Fruit fly (Drosophila melanogaster) whole organism, prepupa: ENCODE measurements around the gene Acbp1.

Source experiments
- CG11902 ChIP-seq: fragments of 200-800 bp; sonication (Bioruptor generic); optimal IDR thresholded peaks from 3 replicates; lab custom pipeline; 2016; ENCODE audit warnings: missing biosample characterization, missing genetic modification characterization
- CG15336 ChIP-seq: fragments of 200-800 bp; sonication (Bioruptor generic); IDR thresholded peaks from 2 replicates; pipeline ENCODE4 v1.3.6; 2022; ENCODE audit warnings: missing biosample characterization, missing genetic modification characterization
- CG3032 ChIP-seq: fragments of 200-800 bp; optimal IDR thresholded peaks from 2 replicates; lab custom pipeline; 2019; ENCODE audit warnings: missing biosample characterization, mild to moderate bottlenecking, missing genetic modification characterization, moderate library complexity
- CG32006 ChIP-seq: fragments of 200-800 bp; sonication (Bioruptor generic); optimal IDR thresholded peaks from 3 replicates; lab custom pipeline; 2017; ENCODE audit warnings: missing biosample characterization, mild to moderate bottlenecking, missing genetic modification characterization
- CG34406 ChIP-seq: fragments of 200-800 bp; sonication (Bioruptor generic); optimal IDR thresholded peaks from 3 replicates; lab custom pipeline; 2016; ENCODE audit warnings: missing biosample characterization, missing genetic modification characterization
- CG3919 ChIP-seq: fragments of 200-800 bp; sonication (Bioruptor generic); optimal IDR thresholded peaks from 3 replicates; lab custom pipeline; 2016; ENCODE audit warnings: missing biosample characterization, missing genetic modification characterization
- CG4318 ChIP-seq: fragments of 200-800 bp; sonication (Bioruptor generic); optimal IDR thresholded peaks from 3 replicates; lab custom pipeline; 2017; ENCODE audit warnings: missing biosample characterization, mild to moderate bottlenecking, missing genetic modification characterization
- CG6276 ChIP-seq: fragments of 200-800 bp; sonication (Bioruptor generic); optimal IDR thresholded peaks from 2 replicates; lab custom pipeline; 2017; ENCODE audit warnings: missing biosample characterization, mild to moderate bottlenecking, missing genetic modification characterization
- CG6808 ChIP-seq: fragments of 200-800 bp; sonication (Bioruptor generic); optimal IDR thresholded peaks from 3 replicates; lab custom pipeline; 2017; ENCODE audit warnings: missing biosample characterization, missing genetic modification characterization, mild to moderate bottlenecking, moderate library complexity, missing genetic modification reagents
- CG6854 ChIP-seq: fragments of 200-800 bp; sonication (Bioruptor generic); optimal IDR thresholded peaks from 2 replicates; lab custom pipeline; 2017; ENCODE audit warnings: missing biosample characterization, mild to moderate bottlenecking, missing genetic modification characterization
- CG8119 ChIP-seq: fragments of 200-800 bp; sonication (Bioruptor generic); IDR thresholded peaks from 3 replicates; pipeline ENCODE4 v1.3.6; 2022; ENCODE audit warnings: missing biosample characterization, missing genetic modification characterization
- CG8632 ChIP-seq: fragments of 200-800 bp; sonication (Bioruptor generic); optimal IDR thresholded peaks from 3 replicates; lab custom pipeline; 2016; ENCODE audit warnings: missing biosample characterization, missing genetic modification characterization
- Eip75B ChIP-seq: fragments of 200-800 bp; sonication (Bioruptor generic); optimal IDR thresholded peaks from 3 replicates; lab custom pipeline; 2016; ENCODE audit warnings: missing biosample characterization, missing genetic modification characterization
- Eip78C ChIP-seq: fragments of 200-800 bp; sonication (Bioruptor generic); peaks from one replicate; lab custom pipeline; 2016; ENCODE audit warnings: missing biosample characterization, missing genetic modification characterization
- Eip93F ChIP-seq: fragments of 200-800 bp; sonication (Bioruptor generic); optimal IDR thresholded peaks from 2 replicates; lab custom pipeline; 2016; ENCODE audit warnings: missing biosample characterization, mild to moderate bottlenecking, missing genetic modification characterization
- Ets21C ChIP-seq: fragments of 200-800 bp; sonication (Bioruptor generic); optimal IDR thresholded peaks from 3 replicates; lab custom pipeline; 2016; ENCODE audit warnings: missing biosample characterization, missing genetic modification characterization
- Gug ChIP-seq: fragments of 200-800 bp; sonication (Bioruptor generic); IDR thresholded peaks from 2 replicates; pipeline ENCODE4 v1.3.6; 2022; ENCODE audit warnings: missing biosample characterization, missing genetic modification characterization
- Hr39 ChIP-seq: fragments of 200-800 bp; sonication (Bioruptor generic); optimal IDR thresholded peaks from 2 replicates; lab custom pipeline; 2016; ENCODE audit warnings: missing biosample characterization, missing genetic modification characterization
- Hr4 ChIP-seq: fragments of 200-800 bp; sonication (Bioruptor generic); optimal IDR thresholded peaks from 3 replicates; lab custom pipeline; 2016; ENCODE audit warnings: missing biosample characterization, missing genetic modification characterization
- Smox ChIP-seq: fragments of 200-800 bp; sonication (Bioruptor generic); optimal IDR thresholded peaks from 3 replicates; lab custom pipeline; 2016; ENCODE audit warnings: missing biosample characterization, missing genetic modification characterization
- Sox102F ChIP-seq: fragments of 200-800 bp; sonication (Bioruptor generic); optimal IDR thresholded peaks from 2 replicates; lab custom pipeline; 2016; ENCODE audit warnings: missing biosample characterization, mild to moderate bottlenecking, missing genetic modification characterization
- Sox14 ChIP-seq: fragments of 200-800 bp; sonication (Bioruptor generic); optimal IDR thresholded peaks from 3 replicates; lab custom pipeline; 2016; ENCODE audit warnings: missing biosample characterization, missing genetic modification characterization
- cyc ChIP-seq: fragments of 200-800 bp; sonication (Bioruptor generic); optimal IDR thresholded peaks from 3 replicates; lab custom pipeline; 2016; ENCODE audit warnings: missing biosample characterization, missing genetic modification characterization
- eg ChIP-seq: fragments of 200-800 bp; sonication (Bioruptor generic); IDR thresholded peaks from 3 replicates; pipeline ENCODE4 v1.3.6; 2022; ENCODE audit warnings: missing biosample characterization, missing genetic modification characterization
- esn ChIP-seq: fragments of 200-800 bp; sonication (Bioruptor generic); optimal IDR thresholded peaks from 2 replicates; lab custom pipeline; 2016; ENCODE audit warnings: missing biosample characterization, mild to moderate bottlenecking, missing genetic modification characterization, moderate library complexity
- fd85E ChIP-seq: fragments of 200-800 bp; sonication (Bioruptor generic); optimal IDR thresholded peaks from 3 replicates; lab custom pipeline; 2016; ENCODE audit warnings: missing biosample characterization, missing genetic modification characterization
- lz ChIP-seq: fragments of 200-800 bp; sonication (Bioruptor generic); optimal IDR thresholded peaks from 3 replicates; lab custom pipeline; 2016; ENCODE audit warnings: missing biosample characterization, missing genetic modification characterization
- spab ChIP-seq: fragments of 200-800 bp; sonication (Bioruptor generic); optimal IDR thresholded peaks from 2 replicates; lab custom pipeline; 2017; ENCODE audit warnings: missing biosample characterization, mild to moderate bottlenecking, missing genetic modification characterization, missing genetic modification reagents
- ss ChIP-seq, 2 experiments: fragments of 200-800 bp; sonication (Bioruptor generic); optimal IDR thresholded peaks; 2 replicates in 1 of 2; 3 replicates in 1 of 2; lab custom pipeline; 2017 to 2018; ENCODE audit warnings: mild to moderate bottlenecking in 2 of 2, missing biosample characterization in 2 of 2, missing genetic modification characterization in 2 of 2, moderate library complexity in 1 of 2
- svp ChIP-seq: fragments of 200-800 bp; sonication (Bioruptor generic); peaks from one replicate; lab custom pipeline; 2016; ENCODE audit warnings: missing biosample characterization, missing genetic modification characterization
- vri ChIP-seq: fragments of 200-800 bp; sonication (Bioruptor generic); optimal IDR thresholded peaks from 3 replicates; lab custom pipeline; 2016; ENCODE audit warnings: missing biosample characterization, mild to moderate bottlenecking, missing genetic modification characterization

Acbp1 gene

DNA sequence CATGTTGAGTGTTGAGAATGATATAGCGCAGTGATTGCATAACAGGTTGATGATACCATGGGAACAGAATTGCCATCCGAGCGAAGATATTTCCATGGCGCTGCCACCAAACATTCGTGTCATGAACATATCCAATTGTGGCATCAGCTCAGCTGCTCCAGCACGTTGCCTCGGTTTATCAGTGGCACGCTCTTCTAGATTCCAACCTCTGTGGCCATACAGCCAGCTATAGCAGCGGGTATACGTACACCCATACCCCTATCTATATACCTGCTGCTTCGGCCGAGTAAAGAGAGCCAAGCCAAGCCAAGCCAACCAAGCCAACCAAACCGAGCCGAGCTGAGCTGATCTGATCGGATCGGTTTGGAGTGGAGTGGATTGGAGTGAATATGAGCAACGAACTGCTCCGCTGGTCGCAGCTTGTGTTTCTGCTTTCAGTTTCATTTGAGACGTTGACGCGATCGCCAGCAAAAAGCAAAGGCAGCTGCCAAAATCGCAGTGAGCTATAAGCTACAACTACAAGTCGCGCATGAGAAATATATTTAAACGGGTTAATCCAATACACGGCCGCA is 13.7 kb downstream of the Acbp1 start (continued):
- TF ChIP-seq ss (GFP tag; optimal IDR thresholded peaks at IDR 0.05; lab: Kevin White, UChicago) (peak; percentile 44 to 59), CG6808 (GFP tag; lab: Kevin White, UChicago) (no peak), vri (peak; percentile 36), Hr39 (GFP tag; lab: Kevin White, UChicago) (no peak)

DNA sequence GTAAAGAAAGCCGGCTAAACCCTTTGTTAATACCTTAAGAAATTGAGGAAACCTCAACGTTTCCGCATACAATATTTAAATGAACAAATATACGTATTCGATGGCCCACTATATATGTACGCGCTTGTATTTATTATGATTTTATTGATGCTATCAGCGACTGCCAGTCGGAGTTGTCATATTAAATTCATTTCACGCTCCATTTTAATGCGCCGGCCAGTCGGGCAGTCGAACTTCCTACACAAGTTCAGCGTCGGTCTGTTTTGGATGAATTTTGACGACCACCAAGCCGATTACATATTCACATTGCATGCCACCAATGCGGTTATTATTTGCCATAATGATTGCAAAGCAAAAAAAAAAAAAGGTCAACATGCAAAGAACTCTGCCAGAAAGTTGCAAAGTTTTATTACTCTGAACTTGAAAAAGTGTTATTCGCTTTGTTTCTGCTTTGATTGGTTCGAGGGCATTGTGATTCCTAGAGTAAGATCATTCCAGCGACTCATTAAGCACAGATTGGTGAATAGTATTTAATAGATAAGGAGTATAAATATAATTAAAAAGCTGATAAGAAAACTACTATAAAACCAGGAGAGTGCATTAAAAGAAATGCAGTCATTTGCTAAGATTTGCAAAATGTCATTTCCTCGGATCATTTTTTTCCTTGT is 15.1 kb downstream of the Acbp1 start, which contains the start of gene CG31606:
TSS of gene CG31606 (plus strand) at position 618 of the 668 bp plus-strand sequence.
- TF ChIP-seq Sox102F: no peak
- no peak for TF ChIP-seq Smox (GFP tag; lab: Kevin White, UChicago)
- TF ChIP-seq eg (GFP tag; lab: Robert Waterston, UW): no peak
- TF ChIP-seq Hr4 (GFP tag; lab: Kevin White, UChicago): peak; percentile 32
- peak; percentile 47 for TF ChIP-seq Eip78C (GFP tag; lab: Kevin White, UChicago)
- TF ChIP-seq Hr39 (GFP tag; lab: Kevin White, UChicago): no peak
- no peak for TF ChIP-seq fd85E (GFP tag; lab: Kevin White, UChicago)
- TF ChIP-seq Gug (GFP tag; lab: Robert Waterston, UW): no peak
- peak; percentile 6 for TF ChIP-seq Sox14 (GFP tag; lab: Kevin White, UChicago)
- TF ChIP-seq esn: no peak
- peak; percentile 46 for TF ChIP-seq CG6276 (GFP tag; lab: Kevin White, UChicago)
- peak; percentile 56 for TF ChIP-seq CG32006 (GFP tag; lab: Kevin White, UChicago)
- no peak for TF ChIP-seq Eip93F (GFP tag; lab: Kevin White, UChicago)
- no peak for TF ChIP-seq CG3032 (tag; lab: Kevin White, UChicago)

DNA sequence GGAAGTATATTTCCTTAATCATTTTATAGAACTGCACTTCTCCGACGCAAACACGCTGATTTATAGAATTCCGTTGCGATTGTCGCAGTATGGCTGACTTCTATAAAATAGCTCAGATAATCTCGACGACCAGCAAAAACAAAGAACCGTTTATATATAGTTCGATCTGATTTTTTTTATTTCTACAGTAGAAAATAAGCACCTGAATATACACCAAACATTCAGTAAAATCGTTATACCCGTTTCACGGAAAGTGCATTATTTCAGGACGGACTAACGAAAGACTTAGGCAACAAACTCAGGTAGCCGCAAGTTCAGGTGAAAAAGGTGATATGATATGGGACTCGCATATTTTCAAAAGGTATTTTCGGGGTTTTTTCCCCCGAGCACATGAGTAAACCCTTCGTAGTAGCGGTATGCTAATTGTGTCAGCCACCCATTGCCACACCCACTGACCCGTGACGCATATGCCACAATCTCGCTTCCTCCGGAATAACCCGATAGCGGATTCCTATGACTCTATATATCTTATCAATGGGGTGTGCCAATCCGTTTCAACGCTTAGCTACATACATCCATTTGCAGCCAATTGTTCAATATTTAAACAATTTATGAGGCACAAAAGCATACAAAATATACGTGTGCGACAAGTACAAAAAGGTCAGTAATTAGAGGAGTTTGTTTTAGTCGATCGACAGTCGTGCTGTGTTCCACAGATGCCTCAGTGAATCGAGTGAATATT is 17.0 kb downstream of the Acbp1 start, which contains the start of the genes CG42763 and CG43394:
TSS of gene CG42763 (minus strand) at position 41 of the 742 bp plus-strand sequence.
TSS of gene CG43394 (plus strand) at position 692 of the 742 bp plus-strand sequence.
- TF ChIP-seq Sox102F (no peak), CG8119 (GFP tag; lab: Robert Waterston, UW) (0 out of 3 replicates have a peak, but pooled peaks have one; percentile 12), CG15336 (0 out of 2 replicates have a peak, but pooled peaks have one; percentile 7), Ets21C (no peak)
- TF ChIP-seq, all 60 proteins: peak for 2

DNA sequence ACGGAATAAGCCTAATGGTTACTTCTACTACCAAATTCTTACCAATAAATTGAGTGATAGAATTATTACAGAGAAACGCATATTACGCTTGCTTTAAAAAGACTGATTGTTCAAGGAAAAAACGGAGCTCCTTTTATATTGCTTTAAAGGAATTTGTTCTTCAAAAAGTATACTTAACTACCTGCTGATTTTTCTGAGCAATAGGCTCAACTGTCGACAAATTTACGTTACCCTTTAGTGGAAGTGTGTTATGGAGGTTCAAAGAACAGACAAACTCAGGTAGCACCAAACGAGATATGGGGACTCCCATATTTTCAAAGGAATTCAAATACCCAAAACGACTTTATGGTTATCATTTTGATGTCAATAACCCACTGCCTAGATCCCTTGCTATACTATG is 18.3 kb downstream of the Acbp1 start, which contains the start of gene CG42762:
TSS of gene CG42762 (minus strand) at position 101 of the 400 bp plus-strand sequence.
- TF ChIP-seq CG6854 (GFP tag; lab: Kevin White, UChicago) (no peak), CG3919 (GFP tag; lab: Kevin White, UChicago) (no peak), vri (no peak), svp (GFP tag; lab: Kevin White, UChicago) (no peak), lz (GFP tag; lab: Kevin White, UChicago) (no peak), Eip75B (no peak), cyc (GFP tag; lab: Kevin White, UChicago) (no peak), CG8119 (GFP tag; lab: Robert Waterston, UW) (no peak), fd85E (GFP tag; lab: Kevin White, UChicago) (no peak)
- TF ChIP-seq, all 60 proteins: peak for 0

DNA sequence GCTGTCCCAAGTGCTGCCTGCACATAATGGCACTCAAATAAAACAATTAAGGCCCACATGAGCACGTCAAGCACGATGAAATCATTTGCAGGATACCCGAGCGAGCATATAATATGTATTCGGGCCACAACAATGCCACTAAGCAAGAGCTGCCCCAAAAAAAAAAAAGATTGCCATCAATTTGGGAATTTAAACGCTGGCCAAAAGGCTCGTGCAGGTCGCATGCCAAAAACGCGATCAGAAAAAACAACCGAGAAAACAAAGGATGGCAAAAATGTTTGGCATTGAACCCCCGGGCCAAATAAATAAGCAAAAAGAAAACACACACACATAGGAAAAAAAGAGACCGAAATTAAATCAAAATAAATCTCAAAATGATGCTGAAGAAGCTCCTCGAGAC is 19.5 kb downstream of the Acbp1 start:
- TF ChIP-seq CG8632 (GFP tag; lab: Kevin White, UChicago) (no peak), CG6854 (GFP tag; lab: Kevin White, UChicago) (peak; percentile 77), CG34406 (GFP tag; lab: Kevin White, UChicago) (no peak), spab (GFP tag; lab: Kevin White, UChicago) (no peak), vri (peak; percentile 12), CG3032 (tag; lab: Kevin White, UChicago) (no peak), CG11902 (no peak), CG4318 (no peak), eg (GFP tag; lab: Robert Waterston, UW) (no peak), CG3919 (GFP tag; lab: Kevin White, UChicago) (no peak), CG15336 (no peak), Hr39 (GFP tag; lab: Kevin White, UChicago) (no peak), svp (GFP tag; lab: Kevin White, UChicago) (no peak)
